Worm (Caenorhabditis elegans) whole organism, L3 larva: ENCODE results near the gene F09E5.16.

Experiments
- R02D3.7 ChIP-seq: fragments of 150-350 bp; optimal IDR thresholded peaks from 2 replicates; lab custom pipeline; 2014; ENCODE audit warnings: missing biosample characterization, missing genetic modification characterization
- ZK546.5 ChIP-seq: sonication (generic microtip); optimal IDR thresholded peaks from 2 replicates; lab custom pipeline; 2017; ENCODE audit warnings: missing biosample characterization, missing genetic modification characterization
- aly-2 ChIP-seq: fragments of 150-350 bp; optimal IDR thresholded peaks from 2 replicates; lab custom pipeline; 2014; ENCODE audit warnings: missing biosample characterization, missing genetic modification characterization
- ama-1 ChIP-seq: fragments of 150-350 bp; optimal IDR thresholded peaks from 2 replicates; lab custom pipeline; 2018
- ceh-16 ChIP-seq: sonication (generic microtip); optimal IDR thresholded peaks from 2 replicates; lab custom pipeline; 2017; ENCODE audit warnings: missing biosample characterization, missing genetic modification characterization
- ceh-82 ChIP-seq: fragments of 150-350 bp; optimal IDR thresholded peaks from 2 replicates; lab custom pipeline; 2014; ENCODE audit warnings: missing biosample characterization, missing genetic modification characterization
- ceh-9 ChIP-seq: sonication (generic microtip); optimal IDR thresholded peaks from 2 replicates; lab custom pipeline; 2018; ENCODE audit warnings: missing biosample characterization, missing genetic modification characterization
- daf-12 ChIP-seq: fragments of 150-350 bp; optimal IDR thresholded peaks from 2 replicates; lab custom pipeline; 2014; ENCODE audit warnings: missing biosample characterization, missing genetic modification reagents, missing genetic modification characterization
- egl-27 ChIP-seq: sonication (generic microtip); optimal IDR thresholded peaks from 4 replicates; lab custom pipeline; 2017; ENCODE audit warnings: missing biosample characterization, missing genetic modification reagents, missing genetic modification characterization
- egl-5 ChIP-seq: fragments of 150-350 bp; optimal IDR thresholded peaks from 2 replicates; lab custom pipeline; 2017; ENCODE audit warnings: missing biosample characterization, missing genetic modification reagents, missing genetic modification characterization, inconsistent platforms
- elt-1 ChIP-seq: fragments of 150-350 bp; optimal IDR thresholded peaks from 2 replicates; lab custom pipeline; 2014; ENCODE audit warnings: missing biosample characterization, missing genetic modification characterization
- elt-2 ChIP-seq: sonication (generic microtip); optimal IDR thresholded peaks from 2 replicates; lab custom pipeline; 2016; ENCODE audit warnings: missing genetic modification reagents, mild to moderate bottlenecking, missing genetic modification characterization, missing compliant biosample characterization
- elt-3 ChIP-seq, 3 experiments: fragments of 150-350 bp in 1 of 3; sonication (generic microtip) in 2 of 3; optimal IDR thresholded peaks; 2 replicates in 2 of 3; 4 replicates in 1 of 3; lab custom pipeline; 2014 to 2017; ENCODE audit warnings: missing biosample characterization in 3 of 3, missing genetic modification characterization in 3 of 3
- eor-1 ChIP-seq, 2 experiments: fragments of 150-350 bp; optimal IDR thresholded peaks; 2 replicates each; lab custom pipeline; 2014 to 2018; ENCODE audit warnings: missing biosample characterization in 2 of 2, missing genetic modification characterization in 2 of 2
- fkh-10 ChIP-seq: sonication (generic microtip); optimal IDR thresholded peaks from 2 replicates; lab custom pipeline; 2017; ENCODE audit warnings: missing biosample characterization, missing genetic modification reagents, missing genetic modification characterization
- fkh-2 ChIP-seq: fragments of 150-350 bp; optimal IDR thresholded peaks from 2 replicates; lab custom pipeline; 2014; ENCODE audit warnings: missing biosample characterization, missing genetic modification reagents, missing genetic modification characterization
- fos-1 ChIP-seq: fragments of 150-350 bp; optimal IDR thresholded peaks from 2 replicates; lab custom pipeline; 2014; ENCODE audit warnings: missing biosample characterization, missing genetic modification characterization
- hmg-11 ChIP-seq: sonication (generic microtip); optimal IDR thresholded peaks from 2 replicates; lab custom pipeline; 2016; ENCODE audit warnings: missing genetic modification characterization, missing compliant biosample characterization
- jun-1 ChIP-seq: fragments of 150-350 bp; optimal IDR thresholded peaks from 2 replicates; lab custom pipeline; 2014; ENCODE audit warnings: missing biosample characterization, missing genetic modification reagents, missing genetic modification characterization
- lin-15B ChIP-seq: fragments of 150-350 bp; optimal IDR thresholded peaks from 2 replicates; lab custom pipeline; 2014; ENCODE audit warnings: missing biosample characterization, missing genetic modification characterization
- lin-39 ChIP-seq: fragments of 150-350 bp; optimal IDR thresholded peaks from 2 replicates; lab custom pipeline; 2018; ENCODE audit warnings: missing biosample characterization, missing genetic modification reagents, missing genetic modification characterization
- lsy-12 ChIP-seq: sonication (generic microtip); optimal IDR thresholded peaks from 2 replicates; lab custom pipeline; 2016; ENCODE audit warnings: mild to moderate bottlenecking, missing genetic modification characterization, missing compliant biosample characterization
- mdl-1 ChIP-seq: fragments of 150-350 bp; optimal IDR thresholded peaks from 2 replicates; lab custom pipeline; 2014; ENCODE audit warnings: missing biosample characterization, missing genetic modification characterization
- nfya-1 ChIP-seq: sonication (generic microtip); optimal IDR thresholded peaks from 2 replicates; lab custom pipeline; 2017; ENCODE audit warnings: missing genetic modification characterization, mild to moderate bottlenecking, missing compliant biosample characterization, antibody characterized with exemption, moderate library complexity; ENCODE audit not compliant: insufficient read depth
- nhr-11 ChIP-seq: fragments of 150-350 bp; optimal IDR thresholded peaks from 2 replicates; lab custom pipeline; 2014; ENCODE audit warnings: missing biosample characterization, missing genetic modification characterization
- nhr-12 ChIP-seq: fragments of 150-350 bp; optimal IDR thresholded peaks from 2 replicates; lab custom pipeline; 2014; ENCODE audit warnings: missing biosample characterization, missing genetic modification characterization
- nhr-23 ChIP-seq: fragments of 150-350 bp; optimal IDR thresholded peaks from 2 replicates; lab custom pipeline; 2014; ENCODE audit warnings: missing biosample characterization, missing genetic modification reagents, missing genetic modification characterization
- nhr-237 ChIP-seq: fragments of 150-350 bp; optimal IDR thresholded peaks from 2 replicates; lab custom pipeline; 2014; ENCODE audit warnings: missing biosample characterization, missing genetic modification characterization
- nhr-25 ChIP-seq: sonication (generic microtip); optimal IDR thresholded peaks from 2 replicates; lab custom pipeline; 2017; ENCODE audit warnings: missing biosample characterization, missing genetic modification characterization
- nhr-28 ChIP-seq: fragments of 150-350 bp; optimal IDR thresholded peaks from 2 replicates; lab custom pipeline; 2014; ENCODE audit warnings: missing biosample characterization, missing genetic modification characterization
- nhr-43 ChIP-seq: sonication (generic microtip); optimal IDR thresholded peaks from 2 replicates; lab custom pipeline; 2016; ENCODE audit warnings: mild to moderate bottlenecking, missing genetic modification characterization, missing compliant biosample characterization; ENCODE audit not compliant: poor library complexity, severe bottlenecking
- nhr-67 ChIP-seq: fragments of 150-350 bp; optimal IDR thresholded peaks from 2 replicates; lab custom pipeline; 2014; ENCODE audit warnings: missing biosample characterization, missing genetic modification characterization
- nhr-76 ChIP-seq: fragments of 150-350 bp; sonication (generic microtip); optimal IDR thresholded peaks from 5 replicates; lab custom pipeline; 2014; ENCODE audit warnings: missing biosample characterization, missing genetic modification characterization
- nhr-77 ChIP-seq: fragments of 150-350 bp; optimal IDR thresholded peaks from 2 replicates; lab custom pipeline; 2014; ENCODE audit warnings: missing biosample characterization, missing genetic modification characterization
- pha-4 ChIP-seq: fragments of 150-350 bp; optimal IDR thresholded peaks from 2 replicates; lab custom pipeline; 2014; ENCODE audit warnings: missing biosample characterization, missing genetic modification reagents, missing genetic modification characterization
- pqm-1 ChIP-seq: fragments of 150-350 bp; optimal IDR thresholded peaks from 2 replicates; lab custom pipeline; 2017; ENCODE audit warnings: missing biosample characterization, missing genetic modification characterization, inconsistent platforms
- sea-2 ChIP-seq: fragments of 150-350 bp; sonication (generic microtip); optimal IDR thresholded peaks from 4 replicates; lab custom pipeline; 2014; ENCODE audit warnings: missing biosample characterization, missing genetic modification reagents, missing genetic modification characterization
- skn-1 ChIP-seq: fragments of 150-350 bp; optimal IDR thresholded peaks from 2 replicates; lab custom pipeline; 2014; ENCODE audit warnings: missing biosample characterization, missing genetic modification characterization
- tbx-2 ChIP-seq: sonication (generic microtip); optimal IDR thresholded peaks from 2 replicates; lab custom pipeline; 2016; ENCODE audit warnings: mild to moderate bottlenecking, missing genetic modification characterization, missing compliant biosample characterization
- unc-39 ChIP-seq: sonication (generic microtip); optimal IDR thresholded peaks from 4 replicates; lab custom pipeline; 2017; ENCODE audit warnings: missing biosample characterization, missing genetic modification characterization
- unc-62 ChIP-seq: fragments of 150-350 bp; sonication (generic microtip); optimal IDR thresholded peaks from 4 replicates; lab custom pipeline; 2014; ENCODE audit warnings: missing biosample characterization, missing genetic modification reagents, missing genetic modification characterization
- zag-1 ChIP-seq: fragments of 150-350 bp; optimal IDR thresholded peaks from 2 replicates; lab custom pipeline; 2014; ENCODE audit warnings: missing biosample characterization, missing genetic modification characterization
- ztf-11 ChIP-seq: fragments of 150-350 bp; optimal IDR thresholded peaks from 2 replicates; lab custom pipeline; 2014; ENCODE audit warnings: missing biosample characterization, missing genetic modification characterization
- ztf-4 ChIP-seq: fragments of 150-350 bp; optimal IDR thresholded peaks from 2 replicates; lab custom pipeline; 2014; ENCODE audit warnings: missing biosample characterization, missing genetic modification characterization

Gene F09E5.16

DNA sequence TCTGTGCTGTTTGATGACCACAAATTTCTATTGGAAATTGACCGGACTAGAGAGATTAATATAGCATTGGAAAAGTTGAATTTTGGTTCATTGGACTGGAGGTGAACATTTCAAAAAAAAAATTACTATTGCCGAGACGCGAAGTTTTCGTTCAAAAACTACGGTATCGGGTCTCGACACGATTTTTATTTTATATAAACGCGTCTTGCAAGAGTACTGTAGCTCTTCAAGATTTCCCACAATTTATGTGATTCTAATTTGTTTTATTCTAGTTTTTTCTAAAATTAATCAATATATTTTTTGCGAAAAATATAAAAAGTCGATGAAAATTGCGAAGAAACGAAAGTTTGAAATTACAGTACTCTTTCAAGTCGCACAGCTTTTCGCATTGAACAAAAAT, 5.1 kb upstream of the F09E5.16 start, which contains the start of gene F09E5.12:
Gene F09E5.12 (minus strand): TSS at position 101 of the 400 bp plus-strand sequence.
- no peak for TF ChIP-seq nhr-11
- no peak for TF ChIP-seq nhr-237 (tag; lab: Kevin White, UChicago)
- no peak for TF ChIP-seq skn-1 (tag; lab: Kevin White, UChicago)
- TF ChIP-seq elt-1 (tag; lab: Kevin White, UChicago): no peak
- TF ChIP-seq ceh-82 (tag; lab: Kevin White, UChicago): no peak
- no peak for TF ChIP-seq ceh-9 (tag; lab: Kevin White, UChicago)

DNA sequence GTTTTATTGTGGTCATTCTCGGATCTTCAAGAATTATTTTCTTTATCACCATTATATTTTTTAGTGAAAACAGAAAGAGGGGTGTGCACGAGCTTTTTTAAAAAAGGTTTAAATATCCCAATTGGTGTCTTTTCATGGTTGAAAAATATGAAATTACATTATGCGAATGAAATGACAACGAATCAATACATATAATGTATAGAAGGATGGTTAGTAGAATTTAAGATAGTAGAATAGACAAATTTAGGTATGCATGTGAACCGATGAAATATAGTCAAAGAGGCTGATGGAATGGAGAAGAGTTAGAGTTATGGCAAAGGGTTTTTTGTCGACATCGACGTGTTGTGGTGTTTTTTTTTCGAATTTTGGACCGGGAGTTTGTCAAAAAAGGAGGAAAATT, 1.0 kb downstream of the F09E5.16 start:
- TF ChIP-seq egl-27 (tag; lab: Kevin White, UChicago) (no peak), aly-2 (tag; lab: Kevin White, UChicago) (no peak), lsy-12 (tag; lab: Kevin White, UChicago) (no peak), nhr-11 (no peak), elt-1 (tag; lab: Kevin White, UChicago) (no peak), nhr-12 (no peak), lin-39 (tag; lab: Kevin White, UChicago) (no peak)

DNA sequence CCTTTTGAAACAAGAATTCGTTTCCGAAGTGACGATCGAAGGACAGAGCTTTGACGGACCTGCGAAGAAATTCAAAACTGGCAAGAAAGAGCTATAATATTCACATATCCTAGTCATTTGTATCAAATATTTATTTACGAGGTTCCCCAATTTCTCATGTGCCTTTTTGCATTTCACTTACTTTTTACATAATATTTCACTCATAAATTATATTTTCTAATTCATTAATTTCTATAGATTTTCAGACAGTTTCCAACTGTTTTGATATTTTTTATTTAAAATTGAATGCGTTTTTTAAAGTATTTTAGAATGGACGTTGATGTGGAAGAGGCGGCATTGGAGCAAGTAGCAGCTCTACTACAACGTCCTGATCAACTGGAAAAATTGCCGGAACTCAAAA, 6.3 kb downstream of the F09E5.16 start, which contains the start of gene sec-6:
Gene sec-6 (plus strand): TSS at position 301 of the 400 bp plus-strand sequence.
- TF ChIP-seq nhr-76 (tag; lab: Kevin White, UChicago) (no peak), nhr-237 (tag; lab: Kevin White, UChicago) (no peak), unc-39 (tag; lab: Kevin White, UChicago) (no peak), egl-5 (tag; lab: Kevin White, UChicago) (no peak)

DNA sequence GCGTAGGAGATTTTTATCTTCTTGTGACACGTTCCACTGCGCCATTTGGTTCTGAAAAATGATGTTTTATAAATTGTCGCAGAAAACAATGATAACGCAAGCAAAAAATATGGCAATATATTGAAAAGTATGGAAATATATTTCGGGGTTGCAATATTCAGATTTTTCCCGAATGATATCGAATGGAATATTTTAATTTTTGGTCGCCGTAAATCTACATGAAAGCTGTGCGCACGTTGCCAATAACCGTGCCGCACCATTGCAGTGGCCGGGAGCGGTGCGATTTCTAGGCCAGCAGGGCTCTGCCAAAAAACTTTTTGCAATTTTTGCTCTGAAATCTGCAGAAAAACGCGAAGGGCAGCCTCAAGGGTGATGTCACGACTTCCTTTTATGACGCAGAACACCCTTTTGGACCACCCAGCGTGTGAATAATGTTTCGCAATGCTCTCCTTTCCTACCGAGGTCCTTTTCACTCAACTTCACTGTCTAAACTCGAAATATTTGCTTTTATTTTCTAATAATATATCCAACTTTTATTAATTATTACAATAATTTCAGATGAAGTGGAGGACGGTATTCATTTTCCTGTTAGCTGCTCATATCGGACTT, 7.3 kb downstream of the F09E5.16 start, which contains the start of the genes F09E5.11 and bmy-1:
Gene F09E5.11 (minus strand): TSS at position 51 of the 609 bp plus-strand sequence.
Gene bmy-1 (plus strand): TSS at position 559 of the 609 bp plus-strand sequence.
- TF ChIP-seq lsy-12 (tag; lab: Kevin White, UChicago): peak; percentile 71
- no peak for TF ChIP-seq elt-3 (tag; optimal IDR thresholded peaks at IDR 0.05; lab: Kevin White, UChicago)
- no peak for TF ChIP-seq nhr-28 (tag; lab: Kevin White, UChicago)
- no peak for TF ChIP-seq ztf-4 (tag; lab: Kevin White, UChicago)
- TF ChIP-seq unc-62 (GFP tag; lab: Kevin White, UChicago): no peak
- peak; percentile 62 for TF ChIP-seq nhr-23 (tag; lab: Kevin White, UChicago)
- TF ChIP-seq fkh-10 (GFP tag; lab: Kevin White, UChicago): peak; percentile 58
- TF ChIP-seq fos-1 (tag; lab: Kevin White, UChicago): no peak
- TF ChIP-seq nhr-25 (tag; lab: Kevin White, UChicago): peak; percentile 70
- no peak for TF ChIP-seq elt-1 (tag; lab: Kevin White, UChicago)
- peak; percentile 80 for TF ChIP-seq lin-39 (tag; lab: Kevin White, UChicago)
- no peak for TF ChIP-seq nhr-67 (tag; lab: Kevin White, UChicago)
- peak; percentile 98 for TF ChIP-seq R02D3.7 (tag; lab: Kevin White, UChicago)
- TF ChIP-seq egl-27 (tag; lab: Kevin White, UChicago): no peak
- TF ChIP-seq fkh-2 (tag; lab: Kevin White, UChicago): no peak
- TF ChIP-seq nfya-1 (tag; lab: Kevin White, UChicago): peak; percentile 79
- TF ChIP-seq skn-1 (tag; lab: Kevin White, UChicago): peak; percentile 40
- TF ChIP-seq ceh-82 (tag; lab: Kevin White, UChicago): peak; percentile 78
- TF ChIP-seq elt-2: peak; percentile 85
- no peak for TF ChIP-seq daf-12 (tag; lab: Kevin White, UChicago)
- no peak for TF ChIP-seq mdl-1 (tag; lab: Kevin White, UChicago)
- TF ChIP-seq hmg-11 (tag; lab: Kevin White, UChicago): peak; percentile 70
- TF ChIP-seq nhr-12: no peak
- no peak for TF ChIP-seq ZK546.5 (tag; lab: Kevin White, UChicago)
- TF ChIP-seq ceh-9 (tag; lab: Kevin White, UChicago): no peak
- TF ChIP-seq nhr-76 (tag; lab: Kevin White, UChicago): no peak
- TF ChIP-seq unc-39 (tag; lab: Kevin White, UChicago): no peak
- peak; percentile 89 for TF ChIP-seq lin-15B (tag; lab: Kevin White, UChicago)
- TF ChIP-seq nhr-77 (tag; lab: Kevin White, UChicago): no peak
- TF ChIP-seq sea-2 (GFP tag; lab: Kevin White, UChicago): no peak
- no peak for TF ChIP-seq ama-1 (lab: Kevin White, UChicago)
- no peak for TF ChIP-seq ztf-11 (tag; lab: Kevin White, UChicago)
- peak; percentile 39 for TF ChIP-seq pqm-1
- no peak for TF ChIP-seq zag-1 (tag; lab: Kevin White, UChicago)
- TF ChIP-seq egl-5 (tag; lab: Kevin White, UChicago): peak; percentile 51
- no peak for TF ChIP-seq nhr-237 (tag; lab: Kevin White, UChicago)
- TF ChIP-seq tbx-2 (tag; lab: Kevin White, UChicago): peak; percentile 17
- no peak for TF ChIP-seq eor-1 (tag; optimal IDR thresholded peaks at IDR 0.05; lab: Kevin White, UChicago)
- TF ChIP-seq jun-1 (tag; lab: Kevin White, UChicago): peak; percentile 35
- TF ChIP-seq nhr-11: no peak
- no peak for TF ChIP-seq aly-2 (tag; lab: Kevin White, UChicago)
- TF ChIP-seq pha-4: peak; percentile 75
- TF ChIP-seq nhr-43 (tag; lab: Kevin White, UChicago): peak; percentile 88
- TF ChIP-seq ceh-16 (tag; lab: Kevin White, UChicago): no peak
